Fruit fly (Drosophila melanogaster) whole organism, embryonic: ENCODE results near the gene CG32036.
A peak's percentile ranks its signal among the peaks of the same experiment; 100 is the strongest.

Source experiments
- Awh ChIP-seq: fragments of 200-800 bp; sonication (Bioruptor generic); IDR thresholded peaks from 2 replicates; pipeline ENCODE4, ENCODE4 v1.3.6; 2022; ENCODE audit warnings: missing biosample characterization, missing genetic modification characterization
- BEAF-32 ChIP-seq: fragments of 200-800 bp; sonication (Bioruptor generic); optimal IDR thresholded peaks from 3 replicates; lab custom pipeline; 2017; ENCODE audit warnings: missing biosample characterization, missing genetic modification characterization, mild to moderate bottlenecking, moderate library complexity, missing genetic modification reagents
- Bgb ChIP-seq: fragments of 200-800 bp; sonication (Bioruptor generic); IDR thresholded peaks from 2 replicates; pipeline ENCODE4 v1.3.6; 2022; ENCODE audit warnings: missing biosample characterization, missing genetic modification characterization; ENCODE audit not compliant: partially characterized antibody
- CG10654 ChIP-seq: fragments of 200-800 bp; sonication (Bioruptor generic); optimal IDR thresholded peaks from 2 replicates; lab custom pipeline; 2016; ENCODE audit warnings: missing biosample characterization, missing genetic modification characterization
- CG10959 ChIP-seq: fragments of 200-800 bp; sonication (Bioruptor generic); IDR thresholded peaks from 2 replicates; pipeline ENCODE4 v1.3.6; 2022; ENCODE audit warnings: missing biosample characterization, missing genetic modification characterization
- CG11456 ChIP-seq: fragments of 200-800 bp; sonication (Bioruptor generic); IDR thresholded peaks from 3 replicates; pipeline ENCODE4 v1.3.6; 2022; ENCODE audit warnings: missing biosample characterization, missing genetic modification characterization
- CG11696 ChIP-seq: fragments of 200-800 bp; sonication (Bioruptor generic); IDR thresholded peaks from 2 replicates; pipeline ENCODE4 v1.3.6; 2022; ENCODE audit warnings: missing biosample characterization, missing genetic modification characterization
- CG12659 ChIP-seq: fragments of 200-800 bp; sonication (Bioruptor generic); optimal IDR thresholded peaks from 3 replicates; lab custom pipeline; 2017; ENCODE audit warnings: mild to moderate bottlenecking, missing biosample characterization, missing genetic modification reagents, missing genetic modification characterization
- CG13894 ChIP-seq: fragments of 200-800 bp; sonication (Bioruptor generic); optimal IDR thresholded peaks from 3 replicates; lab custom pipeline; 2018; ENCODE audit warnings: missing biosample characterization, mild to moderate bottlenecking, missing genetic modification characterization, moderate library complexity
- CG1647 ChIP-seq: fragments of 200-800 bp; sonication (Bioruptor generic); optimal IDR thresholded peaks from 3 replicates; lab custom pipeline; 2016; ENCODE audit warnings: missing biosample characterization, missing genetic modification characterization
- CG18011 ChIP-seq: fragments of 200-800 bp; sonication (Bioruptor generic); optimal IDR thresholded peaks from 2 replicates; lab custom pipeline; 2017; ENCODE audit warnings: missing biosample characterization, missing genetic modification characterization, mild to moderate bottlenecking, moderate library complexity, missing genotype
- CG30431 ChIP-seq: fragments of 200-800 bp; sonication (Bioruptor generic); optimal IDR thresholded peaks from 2 replicates; lab custom pipeline; 2017; ENCODE audit warnings: missing biosample characterization, missing genetic modification characterization
- CG3163 ChIP-seq: fragments of 200-800 bp; sonication (Bioruptor generic); optimal IDR thresholded peaks from 3 replicates; lab custom pipeline; 2016; ENCODE audit warnings: missing biosample characterization, missing genetic modification characterization
- CG34224 ChIP-seq: fragments of 200-800 bp; sonication (Bioruptor generic); IDR thresholded peaks from 3 replicates; pipeline ENCODE4 v1.3.6; 2022; ENCODE audit warnings: missing biosample characterization, missing genetic modification characterization; ENCODE audit not compliant: partially characterized antibody
- CG3838 ChIP-seq: fragments of 200-800 bp; sonication (Bioruptor generic); optimal IDR thresholded peaks from 3 replicates; lab custom pipeline; 2016; ENCODE audit warnings: missing biosample characterization, missing genetic modification characterization
- CG42726 ChIP-seq: fragments of 200-800 bp; sonication (Bioruptor generic); IDR thresholded peaks from 2 replicates; pipeline ENCODE4 v1.3.6; 2022; ENCODE audit warnings: missing biosample characterization, missing genetic modification characterization; ENCODE audit not compliant: partially characterized antibody
- CG43689 ChIP-seq: fragments of 200-800 bp; sonication (Bioruptor generic); IDR thresholded peaks from 2 replicates; pipeline ENCODE4 v1.3.6; 2022; ENCODE audit warnings: missing biosample characterization, missing genetic modification characterization
- CG4424 ChIP-seq: fragments of 200-800 bp; sonication (Bioruptor generic); optimal IDR thresholded peaks from 3 replicates; lab custom pipeline; 2016; ENCODE audit warnings: missing biosample characterization, missing genetic modification characterization
- CG6765 ChIP-seq: fragments of 200-800 bp; sonication (Bioruptor generic); optimal IDR thresholded peaks from 3 replicates; lab custom pipeline; 2017; ENCODE audit warnings: missing biosample characterization, mild to moderate bottlenecking, missing genetic modification characterization
- CG9932 ChIP-seq: fragments of 200-800 bp; sonication (Bioruptor generic); IDR thresholded peaks from 2 replicates; pipeline ENCODE4 v1.3.6; 2022; ENCODE audit warnings: missing biosample characterization, missing genetic modification characterization
- CrebB ChIP-seq: fragments of 200-800 bp; sonication (Bioruptor generic); optimal IDR thresholded peaks from 3 replicates; lab custom pipeline; 2018; ENCODE audit warnings: missing biosample characterization, mild to moderate bottlenecking, missing genetic modification characterization
- Dfd ChIP-seq, 2 experiments: fragments of >200 bp; optimal IDR thresholded peaks; 2 replicates each; lab custom pipeline; 2017; ENCODE audit warnings: missing biosample characterization in 2 of 2, missing genetic modification characterization in 2 of 2
- ERR ChIP-seq: fragments of 200-800 bp; sonication (Bioruptor generic); optimal IDR thresholded peaks from 2 replicates; lab custom pipeline; 2016; ENCODE audit warnings: missing biosample characterization, missing genetic modification characterization
- Hey ChIP-seq: fragments of 200-800 bp; sonication (Bioruptor generic); optimal IDR thresholded peaks from 3 replicates; lab custom pipeline; 2018; ENCODE audit warnings: missing biosample characterization, mild to moderate bottlenecking, missing genetic modification characterization
- Hmx ChIP-seq: fragments of 200-800 bp; sonication (Bioruptor generic); optimal IDR thresholded peaks from 2 replicates; lab custom pipeline; 2016; ENCODE audit warnings: missing biosample characterization, missing genetic modification characterization
- Kr ChIP-seq: fragments of 200-800 bp; sonication (Bioruptor generic); optimal IDR thresholded peaks from 2 replicates; lab custom pipeline; 2017; ENCODE audit warnings: missing biosample characterization, mild to moderate bottlenecking, missing genetic modification characterization
- MTF-1 ChIP-seq: fragments of 200-800 bp; sonication (Bioruptor generic); optimal IDR thresholded peaks from 2 replicates; lab custom pipeline; 2018; ENCODE audit warnings: missing biosample characterization, mild to moderate bottlenecking, missing genetic modification characterization, borderline replicate concordance
- Mrtf ChIP-seq: fragments of 200-800 bp; sonication (Bioruptor generic); IDR thresholded peaks from 3 replicates; pipeline ENCODE4 v1.3.6; 2022; ENCODE audit warnings: missing biosample characterization, missing genetic modification characterization
- Poxn ChIP-seq: fragments of 200-800 bp; sonication (Bioruptor generic); IDR thresholded peaks from 2 replicates; pipeline ENCODE4 v1.3.6; 2022; ENCODE audit warnings: missing biosample characterization, missing genetic modification characterization
- Sry-β ChIP-seq: fragments of 200-800 bp; sonication (Bioruptor generic); optimal IDR thresholded peaks from 2 replicates; lab custom pipeline; 2018; ENCODE audit warnings: missing biosample characterization, mild to moderate bottlenecking, missing genetic modification characterization, moderate library complexity
- TFAM ChIP-seq: fragments of 200-800 bp; sonication (Bioruptor generic); optimal IDR thresholded peaks from 2 replicates; lab custom pipeline; 2017; ENCODE audit warnings: missing biosample characterization, missing genetic modification characterization, inconsistent platforms
- Xbp1 ChIP-seq: fragments of 200-800 bp; sonication (Bioruptor generic); optimal IDR thresholded peaks from 3 replicates; lab custom pipeline; 2016; ENCODE audit warnings: missing biosample characterization, mild to moderate bottlenecking, missing genetic modification characterization
- bsh ChIP-seq, 2 experiments: fragments of 200-800 bp; sonication (Bioruptor generic); optimal IDR thresholded peaks; 2 replicates each; lab custom pipeline; 2017 to 2018; ENCODE audit warnings: mild to moderate bottlenecking in 2 of 2, missing biosample characterization in 2 of 2, missing genetic modification characterization in 2 of 2, moderate library complexity in 1 of 2
- cg ChIP-seq: fragments of 200-800 bp; sonication (Bioruptor generic); optimal IDR thresholded peaks from 3 replicates; lab custom pipeline; 2019; ENCODE audit warnings: missing biosample characterization, mild to moderate bottlenecking, missing genetic modification characterization, moderate library complexity
- chn ChIP-seq: fragments of 200-800 bp; sonication (Bioruptor generic); optimal IDR thresholded peaks from 2 replicates; lab custom pipeline; 2016; ENCODE audit warnings: missing biosample characterization, missing genetic modification characterization
- dan ChIP-seq: fragments of 200-800 bp; sonication (Bioruptor generic); IDR thresholded peaks from 2 replicates; pipeline ENCODE4 v1.3.6; 2022; ENCODE audit warnings: missing biosample characterization, missing genetic modification characterization
- dati ChIP-seq: fragments of 200-800 bp; sonication (Bioruptor generic); IDR thresholded peaks from 2 replicates; pipeline ENCODE4 v1.3.6; 2022; ENCODE audit warnings: missing biosample characterization, missing genetic modification characterization
- ems ChIP-seq: fragments of 200-800 bp; sonication (Bioruptor generic); optimal IDR thresholded peaks from 3 replicates; lab custom pipeline; 2016; ENCODE audit warnings: missing biosample characterization, missing genetic modification characterization
- ewg ChIP-seq: fragments of 200-800 bp; sonication (Bioruptor generic); optimal IDR thresholded peaks from 3 replicates; lab custom pipeline; 2017; ENCODE audit warnings: mild to moderate bottlenecking, missing biosample characterization, missing genetic modification reagents, missing genetic modification characterization
- fd96Cb ChIP-seq: fragments of 200-800 bp; sonication (Bioruptor generic); optimal IDR thresholded peaks from 2 replicates; lab custom pipeline; 2018; ENCODE audit warnings: missing biosample characterization, mild to moderate bottlenecking, missing genetic modification characterization, moderate library complexity
- grau ChIP-seq: fragments of 200-800 bp; optimal IDR thresholded peaks from 3 replicates; lab custom pipeline; 2019; ENCODE audit warnings: missing biosample characterization, mild to moderate bottlenecking, missing genetic modification characterization, moderate library complexity
- insv ChIP-seq, 2 experiments: fragments of 200-800 bp; sonication (Bioruptor generic); optimal IDR thresholded peaks; 3 replicates each; lab custom pipeline; 2016 to 2018; ENCODE audit warnings: missing biosample characterization in 2 of 2, missing genetic modification characterization in 2 of 2
- jing ChIP-seq: fragments of 200-800 bp; sonication (Bioruptor generic); optimal IDR thresholded peaks from 2 replicates; lab custom pipeline; 2018; ENCODE audit warnings: missing biosample characterization, mild to moderate bottlenecking, missing genetic modification characterization
- kah ChIP-seq: fragments of 200-800 bp; sonication (Bioruptor generic); optimal IDR thresholded peaks from 2 replicates; lab custom pipeline; 2018; ENCODE audit warnings: missing biosample characterization, mild to moderate bottlenecking, missing genetic modification characterization
- kni ChIP-seq: fragments of 200-800 bp; sonication (Bioruptor generic); optimal IDR thresholded peaks from 3 replicates; lab custom pipeline; 2017; ENCODE audit warnings: mild to moderate bottlenecking, missing biosample characterization, missing genetic modification reagents, missing genetic modification characterization
- mirr ChIP-seq: fragments of 200-800 bp; sonication (Bioruptor generic); optimal IDR thresholded peaks from 3 replicates; lab custom pipeline; 2018; ENCODE audit warnings: missing biosample characterization, mild to moderate bottlenecking, missing genetic modification characterization
- peb ChIP-seq: fragments of 200-800 bp; sonication (Bioruptor generic); IDR thresholded peaks from 2 replicates; pipeline ENCODE4 v1.3.6; 2022; ENCODE audit warnings: missing biosample characterization, missing genetic modification characterization
- rib ChIP-seq: fragments of 200-800 bp; sonication (Bioruptor generic); IDR thresholded peaks from 2 replicates; pipeline ENCODE4 v1.3.6; 2022; ENCODE audit warnings: missing biosample characterization, missing genetic modification characterization
- tio ChIP-seq: fragments of 200-800 bp; sonication (Bioruptor generic); optimal IDR thresholded peaks from 2 replicates; lab custom pipeline; 2017; ENCODE audit warnings: missing biosample characterization, missing genetic modification characterization, inconsistent platforms
- trem ChIP-seq: fragments of 200-800 bp; optimal IDR thresholded peaks from 3 replicates; lab custom pipeline; 2019; ENCODE audit warnings: missing biosample characterization, mild to moderate bottlenecking, missing genetic modification characterization, moderate library complexity
- wor ChIP-seq: fragments of 200-800 bp; sonication (Bioruptor generic); IDR thresholded peaks from 2 replicates; pipeline ENCODE4 v1.3.6; 2022; ENCODE audit warnings: missing biosample characterization, missing genetic modification characterization

Gene CG32036

dm6 chr3L:9465652-9466244 lies 23.3 kb downstream of the CG32036 start (continued):
- TF ChIP-seq CG34224 (no peak), BEAF-32 (no peak), CG1647 (GFP tag; lab: Kevin White, UChicago) (no peak), CG30431 (GFP tag; lab: Kevin White, UChicago) (no peak), tio (GFP tag; lab: Kevin White, UChicago) (no peak), CG4424 (no peak), kah (GFP tag; lab: Kevin White, UChicago) (peak; percentile 43), CG10654 (GFP tag; lab: Kevin White, UChicago) (no peak), Awh (GFP tag; lab: Robert Waterston, UW) (no peak), Hmx (GFP tag; lab: Kevin White, UChicago) (no peak), bsh (GFP tag; optimal IDR thresholded peaks at IDR 0.05; lab: Kevin White, UChicago) (no peak), CG10959 (GFP tag; lab: Robert Waterston, UW) (no peak), CG6765 (GFP tag; lab: Kevin White, UChicago) (no peak), cg (peak; percentile 88), trem (tag; lab: Kevin White, UChicago) (no peak), CG43689 (GFP tag; lab: Robert Waterston, UW) (no peak), CG18011 (GFP tag; lab: Kevin White, UChicago) (no peak), ewg (no peak), dati (GFP tag; lab: Robert Waterston, UW) (no peak), CG11456 (no peak), dan (GFP tag; lab: Robert Waterston, UW) (no peak), CrebB (tag; lab: Kevin White, UChicago) (peak; percentile 22), CG3838 (GFP tag; lab: Kevin White, UChicago) (no peak), Sry-β (GFP tag; lab: Kevin White, UChicago) (no peak), chn (GFP tag; lab: Kevin White, UChicago) (peak; percentile 28), peb (GFP tag; lab: Robert Waterston, UW) (no peak), CG42726 (GFP tag; lab: Robert Waterston, UW) (0 out of 2 replicates have a peak, but pooled peaks have one; percentile 36), Poxn (GFP tag; lab: Robert Waterston, UW) (no peak), insv (GFP tag; optimal IDR thresholded peaks at IDR 0.05; lab: Kevin White, UChicago) (no peak), ems (GFP tag; lab: Kevin White, UChicago) (no peak), Kr (GFP tag; lab: Kevin White, UChicago) (no peak), kni (GFP tag; lab: Kevin White, UChicago) (peak; percentile 71), CG9932 (GFP tag; lab: Robert Waterston, UW) (no peak), mirr (GFP tag; lab: Kevin White, UChicago) (peak; percentile 70), CG13894 (tag; lab: Kevin White, UChicago) (peak; percentile 49), TFAM (no peak), wor (GFP tag; lab: Robert Waterston, UW) (no peak), ERR (GFP tag; lab: Kevin White, UChicago) (no peak), jing (GFP tag; lab: Kevin White, UChicago) (no peak), Mrtf (no peak), Dfd (GFP tag; optimal IDR thresholded peaks at IDR 0.05; lab: Kevin White, UChicago) (no peak), Xbp1 (GFP tag; lab: Kevin White, UChicago) (no peak), CG11696 (no peak), CG12659 (no peak), Bgb (no peak), rib (GFP tag; lab: Robert Waterston, UW) (no peak), MTF-1 (GFP tag; lab: Kevin White, UChicago) (peak; percentile 10), grau (no peak), fd96Cb (no peak), CG3163 (GFP tag; lab: Kevin White, UChicago) (peak; percentile 11), Hey (peak; percentile 30)
